Worm (Caenorhabditis elegans) whole organism, mixed stage, embryonic: Measurements from ENCODE around the gene eppl-1.

Experiments
- blmp-1 ChIP-seq: fragments of 150-350 bp; optimal IDR thresholded peaks from 2 replicates; lab custom pipeline; 2014; ENCODE audit warnings: missing biosample characterization, missing genetic modification characterization
- hlh-1 ChIP-seq: fragments of 150-350 bp; optimal IDR thresholded peaks from 2 replicates; lab custom pipeline; 2014; ENCODE audit warnings: missing biosample characterization, missing genetic modification reagents, missing genetic modification characterization
- nhr-2 ChIP-seq: fragments of 150-350 bp; optimal IDR thresholded peaks from 2 replicates; lab custom pipeline; 2014; ENCODE audit warnings: missing biosample characterization, missing genetic modification characterization
- nhr-76 ChIP-seq: sonication (generic microtip); optimal IDR thresholded peaks from 2 replicates; lab custom pipeline; 2017; ENCODE audit warnings: missing biosample characterization, missing genetic modification characterization
- unc-39 ChIP-seq: fragments of 150-350 bp; optimal IDR thresholded peaks from 2 replicates; lab custom pipeline; 2014; ENCODE audit warnings: missing biosample characterization, missing genetic modification characterization
- zip-8 ChIP-seq: fragments of 150-350 bp; optimal IDR thresholded peaks from 2 replicates; lab custom pipeline; 2014; ENCODE audit warnings: missing biosample characterization, missing genetic modification characterization

The eppl-1 gene

ce11 chrIV:8426537-8426936 is 25.0 kb downstream of the eppl-1 start, which contains the start of the genes T26A8.3 and tmem-231:
Gene T26A8.3, minus strand, starts transcription at chrIV:8426637.
Gene tmem-231, plus strand, starts transcription at chrIV:8426785.
- TF ChIP-seq hlh-1 (tag; lab: Kevin White, UChicago), result no peak
- TF ChIP-seq blmp-1 (tag; lab: Kevin White, UChicago), result no peak

DNA sequence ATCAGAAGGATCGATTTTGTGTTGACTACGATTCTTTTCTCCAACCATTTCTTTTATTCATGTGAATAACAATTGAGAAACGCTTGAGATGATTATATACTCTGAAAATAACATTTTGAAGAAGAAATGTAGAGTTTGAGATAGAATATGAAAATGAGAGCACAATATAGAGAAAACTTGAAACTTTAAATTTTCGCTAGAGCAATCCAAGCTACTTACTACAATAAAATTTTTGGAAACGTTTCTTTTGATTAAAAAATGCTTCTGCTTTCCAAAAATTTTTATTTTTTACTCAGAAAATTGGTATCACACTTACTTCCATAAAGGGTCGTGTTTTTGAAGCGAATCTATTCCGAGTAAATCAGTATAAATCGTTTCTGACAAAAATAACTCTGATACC is 30.6 kb downstream of the eppl-1 start, which contains the start of gene M116.5:
TSS of gene M116.5 (minus strand) at position 101 of the 400 bp plus-strand sequence.
- no peak for TF ChIP-seq zip-8
- no peak for TF ChIP-seq unc-39 (tag; lab: Kevin White, UChicago)
- TF ChIP-seq nhr-76 (tag; lab: Kevin White, UChicago), result no peak
- no peak for TF ChIP-seq nhr-2 (tag; lab: Kevin White, UChicago)
